Fruit fly (Drosophila melanogaster) whole organism, embryonic: Measurements from ENCODE around the gene CG15047.
A peak's percentile ranks its signal among the peaks of the same experiment; 100 is the strongest.

ENCODE experiments used
- CG10366 ChIP-seq: fragments of 200-800 bp; sonication (Bioruptor generic); IDR thresholded peaks from 2 replicates; pipeline ENCODE4 v1.3.6; 2022; ENCODE audit warnings: missing biosample characterization, missing genetic modification characterization
- CG11504 ChIP-seq: fragments of 200-800 bp; sonication (Bioruptor generic); optimal IDR thresholded peaks from 3 replicates; lab custom pipeline; 2019; ENCODE audit warnings: missing biosample characterization, mild to moderate bottlenecking, missing genetic modification characterization, moderate library complexity
- CG12071 ChIP-seq: fragments of 200-800 bp; sonication (Bioruptor generic); optimal IDR thresholded peaks from 3 replicates; lab custom pipeline; 2018; ENCODE audit warnings: missing biosample characterization, mild to moderate bottlenecking, missing genetic modification characterization
- CG1233 ChIP-seq: fragments of 200-800 bp; sonication (Bioruptor generic); optimal IDR thresholded peaks from 4 replicates; lab custom pipeline; 2018; ENCODE audit warnings: missing biosample characterization, mild to moderate bottlenecking, missing genetic modification characterization
- CG12659 ChIP-seq: fragments of 200-800 bp; sonication (Bioruptor generic); optimal IDR thresholded peaks from 3 replicates; lab custom pipeline; 2017; ENCODE audit warnings: mild to moderate bottlenecking, missing biosample characterization, missing genetic modification reagents, missing genetic modification characterization
- CG13287 ChIP-seq: fragments of 200-800 bp; sonication (Bioruptor generic); IDR thresholded peaks from 2 replicates; pipeline ENCODE4 v1.3.6; 2022; ENCODE audit warnings: missing biosample characterization, missing genetic modification characterization; ENCODE audit not compliant: partially characterized antibody
- CG1529 ChIP-seq: fragments of 200-800 bp; sonication (Bioruptor generic); optimal IDR thresholded peaks from 3 replicates; lab custom pipeline; 2018; ENCODE audit warnings: missing biosample characterization, missing genetic modification characterization
- CG15479 ChIP-seq: fragments of 200-800 bp; sonication (Bioruptor generic); optimal IDR thresholded peaks from 3 replicates; lab custom pipeline; 2019; ENCODE audit warnings: missing biosample characterization, mild to moderate bottlenecking, missing genetic modification characterization, moderate library complexity
- CG1603 ChIP-seq: fragments of 200-800 bp; sonication (Bioruptor generic); optimal IDR thresholded peaks from 2 replicates; lab custom pipeline; 2019; ENCODE audit warnings: missing biosample characterization, mild to moderate bottlenecking, missing genetic modification characterization, moderate library complexity
- CG1647 ChIP-seq: fragments of 200-800 bp; sonication (Bioruptor generic); optimal IDR thresholded peaks from 3 replicates; lab custom pipeline; 2016; ENCODE audit warnings: missing biosample characterization, missing genetic modification characterization
- CG18262 ChIP-seq: fragments of 200-800 bp; optimal IDR thresholded peaks from 3 replicates; lab custom pipeline; 2019; ENCODE audit warnings: missing biosample characterization, mild to moderate bottlenecking, missing genetic modification characterization, moderate library complexity
- CG18476 ChIP-seq: fragments of 200-800 bp; sonication (Bioruptor generic); optimal IDR thresholded peaks from 2 replicates; lab custom pipeline; 2016; ENCODE audit warnings: missing biosample characterization, mild to moderate bottlenecking, missing genetic modification characterization
- CG18764 ChIP-seq: fragments of 200-800 bp; sonication (Bioruptor generic); optimal IDR thresholded peaks from 3 replicates; lab custom pipeline; 2016; ENCODE audit warnings: missing biosample characterization, missing genetic modification characterization
- CG2889 ChIP-seq: fragments of 200-800 bp; sonication (Bioruptor generic); IDR thresholded peaks from 3 replicates; pipeline ENCODE4 v1.3.6; 2022; ENCODE audit warnings: missing biosample characterization, missing genetic modification characterization
- CG3838 ChIP-seq: fragments of 200-800 bp; sonication (Bioruptor generic); optimal IDR thresholded peaks from 3 replicates; lab custom pipeline; 2016; ENCODE audit warnings: missing biosample characterization, missing genetic modification characterization
- CG5180 ChIP-seq: fragments of 200-800 bp; sonication (Bioruptor generic); optimal IDR thresholded peaks from 3 replicates; lab custom pipeline; 2017; ENCODE audit warnings: missing biosample characterization, missing genetic modification characterization, mild to moderate bottlenecking, moderate library complexity, missing genetic modification reagents
- CG6254 ChIP-seq: fragments of 200-800 bp; sonication (Bioruptor generic); optimal IDR thresholded peaks from 3 replicates; lab custom pipeline; 2017; ENCODE audit warnings: mild to moderate bottlenecking, missing biosample characterization, missing genetic modification reagents, missing genetic modification characterization
- CG6272 ChIP-seq: fragments of 200-800 bp; sonication (Bioruptor generic); IDR thresholded peaks from 2 replicates; pipeline ENCODE4 v1.3.6; 2022; ENCODE audit warnings: missing biosample characterization, missing genetic modification characterization
- CG6689 ChIP-seq: fragments of 200-800 bp; sonication (Bioruptor generic); IDR thresholded peaks from 2 replicates; pipeline ENCODE4 v1.3.6; 2022; ENCODE audit warnings: missing biosample characterization, missing genetic modification characterization
- CG8944 ChIP-seq: fragments of 200-800 bp; sonication (Bioruptor generic); optimal IDR thresholded peaks from 3 replicates; lab custom pipeline; 2016; ENCODE audit warnings: missing biosample characterization, missing genetic modification characterization
- Dek ChIP-seq: fragments of 200-800 bp; sonication (Bioruptor generic); optimal IDR thresholded peaks from 3 replicates; lab custom pipeline; 2019; ENCODE audit warnings: missing biosample characterization, mild to moderate bottlenecking, missing genetic modification characterization, moderate library complexity
- Dfd ChIP-seq, 2 experiments: fragments of >200 bp; optimal IDR thresholded peaks; 2 replicates each; lab custom pipeline; 2017; ENCODE audit warnings: missing biosample characterization in 2 of 2, missing genetic modification characterization in 2 of 2
- Elba2 ChIP-seq: fragments of 200-800 bp; sonication (Bioruptor generic); optimal IDR thresholded peaks from 3 replicates; lab custom pipeline; 2016; ENCODE audit warnings: missing biosample characterization, missing genetic modification characterization
- Gsc ChIP-seq: fragments of 200-800 bp; sonication (Bioruptor generic); IDR thresholded peaks from 2 replicates; pipeline ENCODE4 v1.3.6; 2022; ENCODE audit warnings: missing biosample characterization, missing genetic modification characterization
- HmgD ChIP-seq: fragments of 200-800 bp; sonication (Bioruptor generic); optimal IDR thresholded peaks from 3 replicates; lab custom pipeline; 2016; ENCODE audit warnings: missing biosample characterization, missing genetic modification characterization
- Hmx ChIP-seq: fragments of 200-800 bp; sonication (Bioruptor generic); optimal IDR thresholded peaks from 2 replicates; lab custom pipeline; 2016; ENCODE audit warnings: missing biosample characterization, missing genetic modification characterization
- Med ChIP-seq: fragments of 200-800 bp; sonication (Bioruptor generic); peaks from one replicate; lab custom pipeline; 2016; ENCODE audit warnings: missing biosample characterization, missing genetic modification characterization, mild to moderate bottlenecking, inconsistent platforms, moderate library complexity
- Mrtf ChIP-seq: fragments of 200-800 bp; sonication (Bioruptor generic); IDR thresholded peaks from 3 replicates; pipeline ENCODE4 v1.3.6; 2022; ENCODE audit warnings: missing biosample characterization, missing genetic modification characterization
- Nf-YB ChIP-seq: fragments of 200-800 bp; sonication (Bioruptor generic); optimal IDR thresholded peaks from 3 replicates; lab custom pipeline; 2019; ENCODE audit warnings: missing biosample characterization, mild to moderate bottlenecking, missing genetic modification characterization, moderate library complexity
- Rfx ChIP-seq: fragments of 200-800 bp; sonication (Bioruptor generic); IDR thresholded peaks from 2 replicates; pipeline ENCODE4 v1.3.6; 2022; ENCODE audit warnings: missing biosample characterization, missing genetic modification characterization
- Scr ChIP-seq: fragments of 200-800 bp; sonication (Bioruptor generic); IDR thresholded peaks from 2 replicates; pipeline ENCODE4 v1.3.6; 2022; ENCODE audit warnings: missing biosample characterization, missing genetic modification characterization; ENCODE audit not compliant: partially characterized antibody
- Tbp ChIP-seq: fragments of >200 bp; optimal IDR thresholded peaks from 2 replicates; lab custom pipeline; 2018; ENCODE audit warnings: missing biosample characterization, missing genetic modification characterization
- al ChIP-seq: fragments of 200-800 bp; sonication (Bioruptor generic); IDR thresholded peaks from 2 replicates; pipeline ENCODE4 v1.3.6; 2022; ENCODE audit warnings: missing biosample characterization, missing genetic modification characterization
- amos ChIP-seq: fragments of 200-800 bp; sonication (Bioruptor generic); IDR thresholded peaks from 2 replicates; pipeline ENCODE4 v1.3.6; 2022; ENCODE audit warnings: missing biosample characterization, missing genetic modification characterization; ENCODE audit not compliant: partially characterized antibody
- az2 ChIP-seq: fragments of 200-800 bp; sonication (Bioruptor generic); optimal IDR thresholded peaks from 3 replicates; lab custom pipeline; 2016; ENCODE audit warnings: missing biosample characterization, missing genetic modification characterization
- cas ChIP-seq: fragments of 200-800 bp; sonication (Bioruptor generic); IDR thresholded peaks from 2 replicates; pipeline ENCODE4 v1.3.6; 2022; ENCODE audit warnings: missing biosample characterization, missing genetic modification characterization
- chn ChIP-seq: fragments of 200-800 bp; sonication (Bioruptor generic); optimal IDR thresholded peaks from 2 replicates; lab custom pipeline; 2016; ENCODE audit warnings: missing biosample characterization, missing genetic modification characterization
- cwo ChIP-seq: fragments of 200-800 bp; sonication (Bioruptor generic); optimal IDR thresholded peaks from 3 replicates; lab custom pipeline; 2017; ENCODE audit warnings: missing biosample characterization, missing genetic modification characterization, mild to moderate bottlenecking, moderate library complexity, missing genetic modification reagents
- danr ChIP-seq: fragments of 200-800 bp; sonication (Bioruptor generic); IDR thresholded peaks from 2 replicates; pipeline ENCODE4 v1.3.6; 2022; ENCODE audit warnings: missing biosample characterization, missing genetic modification characterization
- gsb ChIP-seq: fragments of 200-800 bp; sonication (Bioruptor generic); IDR thresholded peaks from 2 replicates; pipeline ENCODE4 v1.3.6; 2022; ENCODE audit warnings: missing biosample characterization, missing genetic modification characterization
- hkb ChIP-seq, 2 experiments: fragments of 200-800 bp in 1 of 2; fragments of >200 bp in 1 of 2; sonication (Bioruptor generic) in 1 of 2; IDR thresholded peaks in 1 of 2; optimal IDR thresholded peaks in 1 of 2; 2 replicates each; pipeline versions ENCODE4 v1.3.6 to Lab custom; 2017 to 2022; ENCODE audit warnings: missing biosample characterization in 1 of 2, missing genetic modification characterization in 1 of 2
- hth ChIP-seq: fragments of >200 bp; optimal IDR thresholded peaks from 2 replicates; lab custom pipeline; 2017; ENCODE audit warnings: inconsistent platforms
- knrl ChIP-seq: fragments of 200-800 bp; sonication (Bioruptor generic); IDR thresholded peaks from 3 replicates; pipeline ENCODE4 v1.3.6; 2022; ENCODE audit warnings: missing biosample characterization, missing genetic modification characterization; ENCODE audit not compliant: partially characterized antibody
- maf-S ChIP-seq: fragments of 200-800 bp; sonication (Bioruptor generic); optimal IDR thresholded peaks from 2 replicates; lab custom pipeline; 2016; ENCODE audit warnings: missing biosample characterization, missing genetic modification characterization
- nmo ChIP-seq: fragments of 200-800 bp; sonication (Bioruptor generic); optimal IDR thresholded peaks from 2 replicates; lab custom pipeline; 2018; ENCODE audit warnings: missing biosample characterization, mild to moderate bottlenecking, missing genetic modification characterization, moderate library complexity
- pb ChIP-seq: fragments of 200-800 bp; sonication (Bioruptor generic); optimal IDR thresholded peaks from 3 replicates; lab custom pipeline; 2016; ENCODE audit warnings: missing biosample characterization, missing genetic modification characterization
- pho ChIP-seq: fragments of 200-800 bp; sonication (Bioruptor generic); optimal IDR thresholded peaks from 2 replicates; lab custom pipeline; 2016; ENCODE audit warnings: missing biosample characterization, missing genetic modification characterization
- tap ChIP-seq: fragments of 200-800 bp; optimal IDR thresholded peaks from 3 replicates; lab custom pipeline; 2019; ENCODE audit warnings: missing biosample characterization, mild to moderate bottlenecking, missing genetic modification characterization, moderate library complexity
- yki ChIP-seq: fragments of >200 bp; optimal IDR thresholded peaks from 3 replicates; lab custom pipeline; 2018
- zf30C ChIP-seq: fragments of 200-800 bp; sonication (Bioruptor generic); optimal IDR thresholded peaks from 3 replicates; lab custom pipeline; 2018; ENCODE audit warnings: missing biosample characterization, mild to moderate bottlenecking, missing genetic modification characterization

Gene CG15047

DNA sequence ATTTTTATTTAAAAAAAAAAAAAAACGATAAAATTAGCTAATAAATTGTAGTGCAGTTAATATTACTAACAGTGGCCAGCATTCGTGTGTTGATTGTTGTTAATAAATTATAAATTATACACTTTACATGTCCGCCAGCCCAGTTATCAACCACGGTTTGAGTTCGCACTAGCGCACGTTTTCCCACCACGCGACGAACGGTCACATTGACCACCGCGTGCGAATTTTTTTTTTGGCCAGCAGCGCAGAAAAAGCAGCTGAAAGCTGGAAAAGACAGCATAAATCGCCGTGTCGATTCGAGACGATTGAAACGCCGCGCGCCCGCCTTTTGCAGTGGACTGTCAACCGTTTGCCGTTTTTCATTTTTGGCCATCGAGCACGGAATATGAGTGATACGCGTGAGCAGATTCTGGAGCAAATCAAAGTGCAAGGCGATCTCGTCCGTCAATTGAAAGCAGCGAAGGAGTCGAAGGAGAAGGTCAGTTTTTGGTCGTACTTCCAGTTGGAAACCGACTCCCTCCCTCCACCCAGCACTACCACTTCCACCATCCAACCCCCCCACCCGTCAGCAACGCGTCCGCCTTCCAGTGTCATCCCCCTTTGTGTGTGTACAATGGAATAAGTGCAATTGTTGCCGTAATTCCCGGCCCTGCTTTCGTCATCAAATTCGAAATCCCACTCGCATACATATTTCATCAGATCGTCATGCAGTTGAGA is 13.1 kb upstream of the CG15047 start, which contains the start of the genes Bx and HisRS (continued):
- peak; percentile 48; the same call in 1 of the 2 replicates for TF ChIP-seq amos
- TF ChIP-seq knrl (GFP tag; lab: Robert Waterston, UW), result peak; percentile 35; the same call in 1 of the 3 replicates
- no peak for TF ChIP-seq cwo (GFP tag; lab: Kevin White, UChicago)
- TF ChIP-seq CG6272, result no peak
- TF ChIP-seq CG6254, result no peak
- TF ChIP-seq CG12071, result no peak
- no peak for TF ChIP-seq az2 (GFP tag; lab: Kevin White, UChicago)
- no peak for TF ChIP-seq HmgD
- peak; percentile 36; the same call in 1 of the 2 replicates for TF ChIP-seq CG13287 (GFP tag; lab: Robert Waterston, UW)
- peak; percentile 26 for TF ChIP-seq nmo (GFP tag; lab: Kevin White, UChicago)
- no peak for TF ChIP-seq zf30C (GFP tag; lab: Kevin White, UChicago)
- TF ChIP-seq CG6689 (GFP tag; lab: Robert Waterston, UW), result no peak
- no peak for TF ChIP-seq Mrtf (GFP tag; lab: Robert Waterston, UW)
- TF ChIP-seq Dfd (GFP tag; optimal IDR thresholded peaks at IDR 0.05; lab: Kevin White, UChicago), result no peak
- no peak for TF ChIP-seq hth (lab: Kevin White, UChicago)
- no peak for TF ChIP-seq Nf-YB (GFP tag; lab: Kevin White, UChicago)
- no peak for TF ChIP-seq gsb (GFP tag; lab: Robert Waterston, UW)
- peak; percentile 63 for TF ChIP-seq CG12659 (GFP tag; lab: Kevin White, UChicago)
- no peak for TF ChIP-seq pb (GFP tag; lab: Kevin White, UChicago)
- no peak for TF ChIP-seq maf-S (GFP tag; lab: Kevin White, UChicago)
- TF ChIP-seq Rfx (GFP tag; lab: Robert Waterston, UW), result peak; percentile 38
- no peak for TF ChIP-seq CG3838 (GFP tag; lab: Kevin White, UChicago)
- TF ChIP-seq CG1647 (GFP tag; lab: Kevin White, UChicago), result no peak
- TF ChIP-seq Tbp (GFP tag; lab: Kevin White, UChicago), result no peak
- TF ChIP-seq CG15479, result no peak
- no peak for TF ChIP-seq danr
- no peak for TF ChIP-seq CG2889 (GFP tag; lab: Robert Waterston, UW)
- TF ChIP-seq Hmx, result no peak
- no peak for TF ChIP-seq CG1529 (GFP tag; lab: Kevin White, UChicago)
- TF ChIP-seq yki (lab: Kevin White, UChicago), result no peak
- TF ChIP-seq CG8944 (GFP tag; lab: Kevin White, UChicago), result no peak
- TF ChIP-seq CG5180, result peak; percentile 62
- no peak for TF ChIP-seq cas (GFP tag; lab: Robert Waterston, UW)
- TF ChIP-seq Med (GFP tag; lab: Kevin White, UChicago), result peak; percentile 83
- peak; percentile 17; the same call in 1 of the 2 replicates for TF ChIP-seq al (GFP tag; lab: Robert Waterston, UW)
- TF ChIP-seq Elba2 (GFP tag; lab: Kevin White, UChicago), result no peak
- no peak for TF ChIP-seq chn (GFP tag; lab: Kevin White, UChicago)
- no peak for TF ChIP-seq CG18476 (GFP tag; lab: Kevin White, UChicago)
- TF ChIP-seq pho (GFP tag; lab: Kevin White, UChicago), result no peak
- no peak for TF ChIP-seq CG10366 (GFP tag; lab: Robert Waterston, UW)
- no peak for TF ChIP-seq CG18262 (tag; lab: Kevin White, UChicago)
- TF ChIP-seq hkb (optimal IDR thresholded peaks at IDR 0.05; lab: Kevin White, UChicago), result no peak
- 0 out of 2 replicates have a peak, but pooled peaks have one; percentile 26 for TF ChIP-seq hkb (GFP tag; IDR thresholded peaks at IDR 0.05; lab: Robert Waterston, UW)
- TF ChIP-seq Scr (GFP tag; lab: Robert Waterston, UW), result no peak
- TF ChIP-seq CG18764, result no peak
- no peak for TF ChIP-seq CG1233 (GFP tag; lab: Kevin White, UChicago)
- TF ChIP-seq CG1603, result peak; percentile 66
- TF ChIP-seq CG11504 (tag; lab: Kevin White, UChicago), result peak; percentile 52
- peak; percentile 14 for TF ChIP-seq Dek (tag; lab: Kevin White, UChicago)
- no peak for TF ChIP-seq Gsc (GFP tag; lab: Robert Waterston, UW)
- no peak for TF ChIP-seq tap
